Worm (Caenorhabditis elegans): ENCODE data around the gene C42D4.13.

DNA sequence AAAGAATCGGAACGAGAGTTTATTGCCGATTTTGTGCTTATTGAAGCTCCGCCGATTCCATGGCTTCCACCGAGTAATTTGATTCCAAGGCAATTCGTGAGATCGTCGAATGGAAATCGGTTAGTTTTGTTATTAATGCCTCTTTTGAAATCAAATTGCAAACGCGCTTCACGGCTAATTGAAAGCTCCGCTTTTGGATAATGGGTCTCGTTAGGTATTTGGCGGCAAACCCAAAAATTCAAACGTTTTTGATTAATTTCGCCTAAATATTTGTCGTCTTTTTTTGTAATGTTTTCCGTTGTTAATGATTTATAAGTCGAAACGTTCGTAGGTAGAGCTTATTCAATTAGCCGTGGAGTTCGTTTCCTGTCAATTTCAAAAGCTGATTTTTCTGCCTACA lies 28.3 kb downstream of the C42D4.13 start:
- no peak for TF ChIP-seq repo-1 (tag; optimal IDR thresholded peaks at IDR 0.05)
- no peak for TF ChIP-seq ceh-58 (GFP tag; IDR thresholded peaks at IDR 0.05)
- TF ChIP-seq efl-1 (GFP tag; optimal IDR thresholded peaks at IDR 0.05), result no peak
- TF ChIP-seq F57C9.4 (tag; optimal IDR thresholded peaks at IDR 0.05), result no peak
- no peak for TF ChIP-seq ets-4 (GFP tag; optimal IDR thresholded peaks at IDR 0.05)
- TF ChIP-seq Y67H2A.10 (GFP tag; conservative IDR thresholded peaks at IDR 0.05), result no peak
